Fruit fly (Drosophila melanogaster): ENCODE measurements around the gene CG15725.

DNA sequence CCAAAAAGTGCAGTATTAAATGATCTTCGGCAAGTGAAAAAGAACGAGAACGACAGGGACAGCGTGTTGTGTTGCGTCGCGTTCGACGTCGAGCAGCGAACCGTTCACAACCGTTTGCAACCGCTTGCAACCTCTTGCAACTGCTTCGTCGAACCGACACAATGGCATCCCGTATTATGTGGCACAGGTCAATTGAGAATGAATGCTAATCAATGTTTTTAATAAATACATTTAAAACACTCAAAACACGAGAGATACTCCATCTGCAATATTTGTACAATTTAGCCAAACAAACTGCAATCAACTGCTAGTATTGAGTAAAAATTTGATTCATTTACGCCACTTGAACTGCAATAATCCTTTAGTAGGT, 37.0 kb downstream of the CG15725 start:
- no peak for TF ChIP-seq h (optimal IDR thresholded peaks at IDR 0.05)
- no peak for TF ChIP-seq psq (optimal IDR thresholded peaks at IDR 0.05)
- TF ChIP-seq Sin3A (optimal IDR thresholded peaks at IDR 0.05), result no peak
- TF ChIP-seq insv (optimal IDR thresholded peaks at IDR 0.05), result no peak
- TF ChIP-seq ttk (optimal IDR thresholded peaks at IDR 0.05), result no peak
- TF ChIP-seq Myc (optimal IDR thresholded peaks at IDR 0.05), result no peak

Measured in Kc167 (cell line).